Fruit fly (Drosophila melanogaster) whole organism, embryonic: Measurements from ENCODE around the gene CG15880.
A peak's percentile ranks its signal among the peaks of the same experiment; 100 is the strongest.

ENCODE experiments used
- BEAF-32 ChIP-seq: fragments of 200-800 bp; sonication (Bioruptor generic); optimal IDR thresholded peaks from 3 replicates; lab custom pipeline; 2017; ENCODE audit warnings: missing biosample characterization, missing genetic modification characterization, mild to moderate bottlenecking, moderate library complexity, missing genetic modification reagents
- Bteb2 ChIP-seq: fragments of 200-800 bp; sonication (Bioruptor generic); optimal IDR thresholded peaks from 2 replicates; lab custom pipeline; 2016; ENCODE audit warnings: missing biosample characterization, missing genetic modification characterization
- CG11085 ChIP-seq: fragments of 200-800 bp; sonication (Bioruptor generic); IDR thresholded peaks from 2 replicates; pipeline ENCODE4 v1.3.6; 2022; ENCODE audit warnings: missing biosample characterization, missing genetic modification characterization
- CG11398 ChIP-seq: fragments of 200-800 bp; sonication (Bioruptor generic); optimal IDR thresholded peaks from 2 replicates; lab custom pipeline; 2016; ENCODE audit warnings: missing biosample characterization, missing genetic modification characterization
- CG12219 ChIP-seq: fragments of 200-800 bp; sonication (Bioruptor generic); optimal IDR thresholded peaks from 3 replicates; lab custom pipeline; 2018; ENCODE audit warnings: missing biosample characterization, mild to moderate bottlenecking, missing genetic modification characterization
- CG12236 ChIP-seq: fragments of 200-800 bp; sonication (Bioruptor generic); optimal IDR thresholded peaks from 2 replicates; lab custom pipeline; 2016; ENCODE audit warnings: missing biosample characterization, missing genetic modification characterization
- CG1233 ChIP-seq: fragments of 200-800 bp; sonication (Bioruptor generic); optimal IDR thresholded peaks from 4 replicates; lab custom pipeline; 2018; ENCODE audit warnings: missing biosample characterization, mild to moderate bottlenecking, missing genetic modification characterization
- CG1792 ChIP-seq: fragments of 200-800 bp; sonication (Bioruptor generic); optimal IDR thresholded peaks from 2 replicates; lab custom pipeline; 2016; ENCODE audit warnings: missing biosample characterization, missing genetic modification characterization
- CG1832 ChIP-seq: fragments of 200-800 bp; sonication (Bioruptor generic); optimal IDR thresholded peaks from 2 replicates; lab custom pipeline; 2017; ENCODE audit warnings: missing biosample characterization, mild to moderate bottlenecking, missing genetic modification characterization, inconsistent platforms
- CG2120 ChIP-seq: fragments of 200-800 bp; sonication (Bioruptor generic); optimal IDR thresholded peaks from 3 replicates; lab custom pipeline; 2016; ENCODE audit warnings: missing biosample characterization, missing genetic modification characterization
- CG2129 ChIP-seq: fragments of 200-800 bp; sonication (Bioruptor generic); IDR thresholded peaks from 2 replicates; pipeline ENCODE4 v1.3.6; 2022; ENCODE audit warnings: missing biosample characterization, missing genetic modification characterization; ENCODE audit not compliant: partially characterized antibody
- CG2712 ChIP-seq: fragments of 200-800 bp; optimal IDR thresholded peaks from 3 replicates; lab custom pipeline; 2019; ENCODE audit warnings: missing biosample characterization, mild to moderate bottlenecking, missing genetic modification characterization, moderate library complexity
- CG3726 ChIP-seq: fragments of 200-800 bp; sonication (Bioruptor generic); IDR thresholded peaks from 3 replicates; pipeline ENCODE4, ENCODE4 v1.3.6; 2022; ENCODE audit warnings: missing biosample characterization, missing genetic modification characterization
- CG4404 ChIP-seq: fragments of 200-800 bp; sonication (Bioruptor generic); IDR thresholded peaks from 2 replicates; pipeline ENCODE4 v1.3.6; 2022; ENCODE audit warnings: missing biosample characterization, missing genetic modification characterization
- CG8388 ChIP-seq: fragments of 200-800 bp; sonication (Bioruptor generic); optimal IDR thresholded peaks from 2 replicates; lab custom pipeline; 2019; ENCODE audit warnings: missing biosample characterization, mild to moderate bottlenecking, missing genetic modification characterization, moderate library complexity
- CHES-1-like ChIP-seq: fragments of 200-800 bp; sonication (Bioruptor generic); optimal IDR thresholded peaks from 2 replicates; lab custom pipeline; 2016; ENCODE audit warnings: missing biosample characterization, missing genetic modification characterization
- D ChIP-seq, 2 experiments: fragments of 200-800 bp in 1 of 2; fragments of >200 bp in 1 of 2; sonication (Bioruptor generic) in 1 of 2; optimal IDR thresholded peaks; 2 replicates in 1 of 2; 3 replicates in 1 of 2; lab custom pipeline; 2017; ENCODE audit warnings: mild to moderate bottlenecking in 1 of 2, missing biosample characterization in 1 of 2, missing genetic modification characterization in 1 of 2, missing genetic modification reagents in 1 of 2
- Doc3 ChIP-seq: fragments of 200-800 bp; sonication (Bioruptor generic); IDR thresholded peaks from 3 replicates; pipeline ENCODE4 v1.3.6; 2022; ENCODE audit warnings: missing biosample characterization, missing genetic modification characterization; ENCODE audit not compliant: partially characterized antibody
- Drgx ChIP-seq: fragments of 200-800 bp; sonication (Bioruptor generic); IDR thresholded peaks from 2 replicates; pipeline ENCODE4 v1.3.6; 2022; ENCODE audit warnings: missing biosample characterization, missing genetic modification characterization
- Ets97D ChIP-seq: fragments of 200-800 bp; sonication (Bioruptor generic); optimal IDR thresholded peaks from 3 replicates; lab custom pipeline; 2016; ENCODE audit warnings: missing biosample characterization, missing genetic modification characterization
- H15 ChIP-seq: fragments of 200-800 bp; sonication (Bioruptor generic); IDR thresholded peaks from 3 replicates; pipeline ENCODE4 v1.3.6; 2022; ENCODE audit warnings: missing biosample characterization, missing genetic modification characterization
- Hey ChIP-seq: fragments of 200-800 bp; sonication (Bioruptor generic); optimal IDR thresholded peaks from 3 replicates; lab custom pipeline; 2018; ENCODE audit warnings: missing biosample characterization, mild to moderate bottlenecking, missing genetic modification characterization
- Hr39 ChIP-seq: fragments of >200 bp; optimal IDR thresholded peaks from 2 replicates; lab custom pipeline; 2017
- Kr ChIP-seq: fragments of 200-800 bp; sonication (Bioruptor generic); optimal IDR thresholded peaks from 2 replicates; lab custom pipeline; 2017; ENCODE audit warnings: missing biosample characterization, mild to moderate bottlenecking, missing genetic modification characterization
- MTF-1 ChIP-seq: fragments of 200-800 bp; sonication (Bioruptor generic); optimal IDR thresholded peaks from 2 replicates; lab custom pipeline; 2018; ENCODE audit warnings: missing biosample characterization, mild to moderate bottlenecking, missing genetic modification characterization, borderline replicate concordance
- Max ChIP-seq: fragments of 200-800 bp; sonication (Bioruptor generic); optimal IDR thresholded peaks from 2 replicates; lab custom pipeline; 2016; ENCODE audit warnings: missing biosample characterization, mild to moderate bottlenecking, missing genetic modification characterization
- Med ChIP-seq: fragments of 200-800 bp; sonication (Bioruptor generic); peaks from one replicate; lab custom pipeline; 2016; ENCODE audit warnings: missing biosample characterization, missing genetic modification characterization, mild to moderate bottlenecking, inconsistent platforms, moderate library complexity
- Sry-β ChIP-seq: fragments of 200-800 bp; sonication (Bioruptor generic); optimal IDR thresholded peaks from 2 replicates; lab custom pipeline; 2018; ENCODE audit warnings: missing biosample characterization, mild to moderate bottlenecking, missing genetic modification characterization, moderate library complexity
- Sry-δ ChIP-seq: fragments of 200-800 bp; sonication (Bioruptor generic); optimal IDR thresholded peaks from 2 replicates; lab custom pipeline; 2016; ENCODE audit warnings: missing biosample characterization, missing genetic modification characterization
- Ssrp ChIP-seq: fragments of 200-800 bp; sonication (Bioruptor generic); optimal IDR thresholded peaks from 2 replicates; lab custom pipeline; 2018; ENCODE audit warnings: missing biosample characterization, mild to moderate bottlenecking, missing genetic modification characterization, moderate library complexity
- Tbp ChIP-seq: fragments of >200 bp; optimal IDR thresholded peaks from 2 replicates; lab custom pipeline; 2018; ENCODE audit warnings: missing biosample characterization, missing genetic modification characterization
- ab ChIP-seq: fragments of 200-800 bp; sonication (Bioruptor generic); optimal IDR thresholded peaks from 2 replicates; lab custom pipeline; 2016; ENCODE audit warnings: missing biosample characterization, missing genetic modification characterization
- al ChIP-seq: fragments of 200-800 bp; sonication (Bioruptor generic); IDR thresholded peaks from 2 replicates; pipeline ENCODE4 v1.3.6; 2022; ENCODE audit warnings: missing biosample characterization, missing genetic modification characterization
- ap ChIP-seq: fragments of 200-800 bp; sonication (Bioruptor generic); IDR thresholded peaks from 2 replicates; pipeline ENCODE4 v1.3.6; 2022; ENCODE audit warnings: missing biosample characterization, missing genetic modification characterization
- bowl ChIP-seq: fragments of 200-800 bp; sonication (Bioruptor generic); IDR thresholded peaks from 2 replicates; pipeline ENCODE4 v1.3.6; 2022; ENCODE audit warnings: missing biosample characterization, missing genetic modification characterization
- chinmo ChIP-seq: fragments of 200-800 bp; sonication (Bioruptor generic); IDR thresholded peaks from 4 replicates; pipeline ENCODE4 v1.3.6; 2022; ENCODE audit warnings: missing biosample characterization, missing genetic modification characterization; ENCODE audit not compliant: partially characterized antibody
- chn ChIP-seq: fragments of 200-800 bp; sonication (Bioruptor generic); optimal IDR thresholded peaks from 2 replicates; lab custom pipeline; 2016; ENCODE audit warnings: missing biosample characterization, missing genetic modification characterization
- fd96Cb ChIP-seq: fragments of 200-800 bp; sonication (Bioruptor generic); optimal IDR thresholded peaks from 2 replicates; lab custom pipeline; 2018; ENCODE audit warnings: missing biosample characterization, mild to moderate bottlenecking, missing genetic modification characterization, moderate library complexity
- fu2 ChIP-seq: fragments of 200-800 bp; sonication (Bioruptor generic); optimal IDR thresholded peaks from 2 replicates; lab custom pipeline; 2016; ENCODE audit warnings: missing biosample characterization, missing genetic modification characterization
- gfzf ChIP-seq: fragments of 200-800 bp; sonication (Bioruptor generic); optimal IDR thresholded peaks from 2 replicates; lab custom pipeline; 2016; ENCODE audit warnings: missing biosample characterization, mild to moderate bottlenecking, missing genetic modification characterization, moderate library complexity
- her ChIP-seq: fragments of 200-800 bp; sonication (Bioruptor generic); optimal IDR thresholded peaks from 2 replicates; lab custom pipeline; 2016; ENCODE audit warnings: missing biosample characterization, missing genetic modification characterization
- inv ChIP-seq: fragments of 200-800 bp; sonication (Bioruptor generic); IDR thresholded peaks from 2 replicates; pipeline ENCODE4 v1.3.6; 2022; ENCODE audit warnings: missing biosample characterization, missing genetic modification characterization; ENCODE audit not compliant: partially characterized antibody
- peb ChIP-seq: fragments of 200-800 bp; sonication (Bioruptor generic); IDR thresholded peaks from 2 replicates; pipeline ENCODE4 v1.3.6; 2022; ENCODE audit warnings: missing biosample characterization, missing genetic modification characterization
- ranshi ChIP-seq: fragments of 200-800 bp; sonication (Bioruptor generic); IDR thresholded peaks from 2 replicates; pipeline ENCODE4 v1.3.6; 2022; ENCODE audit warnings: missing biosample characterization, missing genetic modification characterization
- row ChIP-seq: fragments of 200-800 bp; sonication (Bioruptor generic); IDR thresholded peaks from 3 replicates; pipeline ENCODE4 v1.3.6; 2022; ENCODE audit warnings: missing biosample characterization, missing genetic modification characterization
- shn ChIP-seq: fragments of 200-800 bp; sonication (Bioruptor generic); optimal IDR thresholded peaks from 3 replicates; lab custom pipeline; 2016; ENCODE audit warnings: missing biosample characterization, missing genetic modification characterization
- sisA ChIP-seq: fragments of 200-800 bp; sonication (Bioruptor generic); IDR thresholded peaks from 2 replicates; pipeline ENCODE4 v1.3.6; 2022; ENCODE audit warnings: missing biosample characterization, missing genetic modification characterization
- tap ChIP-seq: fragments of 200-800 bp; optimal IDR thresholded peaks from 3 replicates; lab custom pipeline; 2019; ENCODE audit warnings: missing biosample characterization, mild to moderate bottlenecking, missing genetic modification characterization, moderate library complexity
- trem ChIP-seq: fragments of 200-800 bp; optimal IDR thresholded peaks from 3 replicates; lab custom pipeline; 2019; ENCODE audit warnings: missing biosample characterization, mild to moderate bottlenecking, missing genetic modification characterization, moderate library complexity
- usp ChIP-seq: fragments of >200 bp; optimal IDR thresholded peaks from 2 replicates; lab custom pipeline; 2017; ENCODE audit warnings: missing biosample characterization, missing genetic modification characterization

The CG15880 gene

DNA sequence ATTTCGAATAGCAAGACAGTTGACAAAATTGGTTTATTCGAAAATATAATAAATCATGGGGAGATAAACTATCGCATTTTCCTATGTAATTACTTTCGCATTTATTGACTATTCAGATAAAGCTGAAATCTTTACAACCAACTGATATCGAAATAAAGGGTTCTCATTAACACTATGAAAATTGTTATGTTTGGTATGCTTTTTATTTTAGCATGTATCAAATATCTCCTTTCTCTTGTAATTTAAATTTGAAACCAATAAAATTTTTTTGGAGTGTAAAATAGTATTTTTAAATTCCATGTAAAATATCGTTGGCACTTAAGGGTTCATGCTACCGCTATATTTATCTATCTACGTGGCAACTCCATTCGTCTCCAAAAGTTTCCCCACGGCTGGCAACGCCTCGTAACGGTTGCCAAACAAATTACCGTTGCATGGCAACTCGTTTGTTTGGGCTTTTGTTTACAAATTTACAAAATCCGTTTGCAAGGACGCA, 37.4 kb upstream of the CG15880 start, which contains the start of gene CG13949 (continued):
- TF ChIP-seq BEAF-32 (GFP tag; lab: Kevin White, UChicago) (peak; percentile 65), Kr (GFP tag; lab: Kevin White, UChicago) (no peak), CG2120 (peak; percentile 81), ab (no peak), Max (GFP tag; lab: Kevin White, UChicago) (no peak), CG3726 (GFP tag; lab: Robert Waterston, UW) (no peak), al (GFP tag; lab: Robert Waterston, UW) (peak; percentile 67), chinmo (GFP tag; lab: Robert Waterston, UW) (no peak), CG8388 (GFP tag; lab: Kevin White, UChicago) (peak; percentile 34), inv (GFP tag; lab: Robert Waterston, UW) (peak; percentile 46; the same call in 1 of the 2 replicates), Bteb2 (GFP tag; lab: Kevin White, UChicago) (peak; percentile 75), Ets97D (GFP tag; lab: Kevin White, UChicago) (peak; percentile 68), bowl (GFP tag; lab: Robert Waterston, UW) (no peak), Med (GFP tag; lab: Kevin White, UChicago) (peak; percentile 89), row (GFP tag; lab: Robert Waterston, UW) (peak; percentile 69), peb (GFP tag; lab: Robert Waterston, UW) (peak; percentile 32; the same call in 1 of the 2 replicates), CG1792 (GFP tag; lab: Kevin White, UChicago) (peak; percentile 47), fd96Cb (tag; lab: Kevin White, UChicago) (peak; percentile 27), CG12236 (GFP tag; lab: Kevin White, UChicago) (no peak), CG4404 (GFP tag; lab: Robert Waterston, UW) (0 out of 2 replicates have a peak, but pooled peaks have one; percentile 24), usp (GFP tag; lab: Kevin White, UChicago) (no peak), gfzf (GFP tag; lab: Kevin White, UChicago) (peak; percentile 32), MTF-1 (GFP tag; lab: Kevin White, UChicago) (no peak), CG11398 (peak; percentile 54), CG11085 (GFP tag; lab: Robert Waterston, UW) (peak; percentile 63), shn (GFP tag; lab: Kevin White, UChicago) (peak; percentile 59), Hey (tag; lab: Kevin White, UChicago) (no peak), trem (tag; lab: Kevin White, UChicago) (peak; percentile 63), Sry-β (GFP tag; lab: Kevin White, UChicago) (no peak), fu2 (peak; percentile 45), Doc3 (no peak), D (optimal IDR thresholded peaks at IDR 0.05; lab: Kevin White, UChicago) (no peak), D (GFP tag; optimal IDR thresholded peaks at IDR 0.05; lab: Kevin White, UChicago) (peak; percentile 19), CG1832 (GFP tag; lab: Kevin White, UChicago) (no peak), ap (GFP tag; lab: Robert Waterston, UW) (no peak), H15 (GFP tag; lab: Robert Waterston, UW) (peak; percentile 71; the same call in 2 of the 3 replicates), ranshi (GFP tag; lab: Robert Waterston, UW) (peak; percentile 78), CHES-1-like (GFP tag; lab: Kevin White, UChicago) (peak; percentile 33), Sry-δ (GFP tag; lab: Kevin White, UChicago) (peak; percentile 48), Ssrp (peak; percentile 20), chn (GFP tag; lab: Kevin White, UChicago) (peak; percentile 48), CG1233 (GFP tag; lab: Kevin White, UChicago) (peak; percentile 46), Hr39 (lab: Kevin White, UChicago) (no peak), CG12219 (GFP tag; lab: Kevin White, UChicago) (peak; percentile 22), CG2712 (tag; lab: Kevin White, UChicago) (peak; percentile 70), Tbp (no peak), sisA (GFP tag; lab: Robert Waterston, UW) (peak; percentile 59), tap (tag; lab: Kevin White, UChicago) (peak; percentile 28), Drgx (GFP tag; lab: Robert Waterston, UW) (peak; percentile 45; the same call in 1 of the 2 replicates), her (GFP tag; lab: Kevin White, UChicago) (peak; percentile 58), CG2129 (GFP tag; lab: Robert Waterston, UW) (peak; percentile 26; the same call in 1 of the 2 replicates)
